Fruit fly (Drosophila melanogaster) Kc167 (cell line): ENCODE measurements around the gene CRMP.

Experiments
- Myc ChIP-seq: fragments of >200 bp; optimal IDR thresholded peaks from 2 replicates; lab custom pipeline; 2017; ENCODE audit warnings: missing external identifiers
- Sin3A ChIP-seq: fragments of >200 bp; optimal IDR thresholded peaks from 2 replicates; lab custom pipeline; 2018; ENCODE audit warnings: missing external identifiers
- insv ChIP-seq: fragments of >200 bp; optimal IDR thresholded peaks from 3 replicates; lab custom pipeline; 2018; ENCODE audit warnings: missing external identifiers
- psq ChIP-seq: fragments of >200 bp; optimal IDR thresholded peaks from 2 replicates; lab custom pipeline; 2017; ENCODE audit warnings: missing external identifiers
- ttk ChIP-seq: sonication (Bioruptor generic); optimal IDR thresholded peaks from 2 replicates; lab custom pipeline; 2017; ENCODE audit warnings: missing external identifiers

- no peak for TF ChIP-seq Sin3A (lab: Kevin White, UChicago)
- TF ChIP-seq insv (lab: Kevin White, UChicago) = no peak
- TF ChIP-seq ttk (lab: Kevin White, UChicago) = no peak
- no peak for TF ChIP-seq psq (lab: Kevin White, UChicago)
- TF ChIP-seq Myc (lab: Kevin White, UChicago) = no peak
These were observed 848 bp downstream of the CRMP start for dm6 chr3R:5571756-5572155.
